Worm (Caenorhabditis elegans) whole organism, L4 larva: ENCODE data around the gene fbxb-2.

Experiments used
- D1046.2 ChIP-seq: fragments of 200-800 bp; sonication (Bioruptor generic); IDR thresholded peaks from 2 replicates; pipeline ENCODE4 v1.3.6; 2022; ENCODE audit warnings: missing genetic modification characterization, missing compliant biosample characterization
- F10B5.3 ChIP-seq: sonication (generic microtip); optimal IDR thresholded peaks from 2 replicates; lab custom pipeline; 2016; ENCODE audit warnings: mild to moderate bottlenecking, missing genetic modification characterization, missing compliant biosample characterization
- F26F4.8 ChIP-seq: fragments of 200-800 bp; sonication (Bioruptor generic); conservative IDR thresholded peaks from 2 replicates; pipeline ENCODE4 v1.3.6; 2022; ENCODE audit warnings: missing genetic modification characterization, missing compliant biosample characterization
- F49E8.2 ChIP-seq: sonication (generic microtip); optimal IDR thresholded peaks from 2 replicates; lab custom pipeline; 2016; ENCODE audit warnings: missing compliant biosample characterization, mild to moderate bottlenecking, missing genetic modification characterization, borderline replicate concordance
- R02D3.7 ChIP-seq: fragments of 150-350 bp; sonication (generic microtip); optimal IDR thresholded peaks from 3 replicates; lab custom pipeline; 2014; ENCODE audit warnings: missing biosample characterization, missing genetic modification characterization
- T20F7.1 ChIP-seq: fragments of 200-800 bp; sonication (Bioruptor generic); optimal IDR thresholded peaks from 2 replicates; lab custom pipeline; 2018; ENCODE audit warnings: mild to moderate bottlenecking, missing genetic modification characterization, missing compliant biosample characterization
- Y105C5A.15 ChIP-seq: fragments of 200-800 bp; sonication (Bioruptor generic); IDR thresholded peaks from 2 replicates; pipeline ENCODE4 v1.3.6; 2022; ENCODE audit warnings: missing genetic modification characterization, missing compliant biosample characterization
- aha-1 ChIP-seq: fragments of 150-350 bp; peaks from one replicate; lab custom pipeline; 2014; ENCODE audit warnings: missing biosample characterization, missing genetic modification characterization
- ama-1 ChIP-seq: fragments of 150-350 bp; optimal IDR thresholded peaks from 2 replicates; lab custom pipeline; 2014; ENCODE audit warnings: inconsistent platforms, mixed read lengths
- attf-4 ChIP-seq: sonication (generic microtip); optimal IDR thresholded peaks from 3 replicates; lab custom pipeline; 2017; ENCODE audit warnings: missing biosample characterization, missing genetic modification characterization
- ceh-20 ChIP-seq: fragments of 200-800 bp; sonication (Bioruptor generic); IDR thresholded peaks from 2 replicates; pipeline ENCODE4 v1.3.6; 2022; ENCODE audit warnings: missing genetic modification reagents, missing genetic modification characterization, missing compliant biosample characterization
- ceh-28 ChIP-seq: fragments of 150-350 bp; optimal IDR thresholded peaks from 2 replicates; lab custom pipeline; 2014; ENCODE audit warnings: missing biosample characterization, missing genetic modification reagents, missing genetic modification characterization
- ceh-32 ChIP-seq: sonication (generic microtip); optimal IDR thresholded peaks from 2 replicates; lab custom pipeline; 2016; ENCODE audit warnings: mild to moderate bottlenecking, missing genetic modification characterization, missing compliant biosample characterization; ENCODE audit not compliant: poor library complexity
- ceh-44 ChIP-seq: fragments of 200-800 bp; sonication (Bioruptor generic); IDR thresholded peaks from 2 replicates; pipeline ENCODE4 v1.3.6; 2022; ENCODE audit warnings: missing genetic modification reagents, missing genetic modification characterization, missing compliant biosample characterization
- ceh-62 ChIP-seq: sonication (generic microtip); optimal IDR thresholded peaks from 2 replicates; lab custom pipeline; 2017; ENCODE audit warnings: missing biosample characterization, missing genetic modification characterization
- cey-2 ChIP-seq: sonication (generic microtip); optimal IDR thresholded peaks from 3 replicates; lab custom pipeline; 2017; ENCODE audit warnings: missing genetic modification characterization, mild to moderate bottlenecking, missing compliant biosample characterization, antibody characterized with exemption, borderline replicate concordance; ENCODE audit not compliant: insufficient read depth
- dmd-8 ChIP-seq: fragments of 200-800 bp; sonication (Bioruptor generic); IDR thresholded peaks from 2 replicates; pipeline ENCODE4 v1.3.6; 2022; ENCODE audit warnings: missing genetic modification characterization, missing compliant biosample characterization
- dmd-9 ChIP-seq: fragments of 200-800 bp; sonication (Bioruptor generic); IDR thresholded peaks from 2 replicates; pipeline ENCODE4 v1.3.6; 2022; ENCODE audit warnings: missing genetic modification reagents, missing genetic modification characterization, missing compliant biosample characterization
- dpl-1 ChIP-seq: fragments of 150-350 bp; optimal IDR thresholded peaks from 2 replicates; lab custom pipeline; 2014; ENCODE audit warnings: missing biosample characterization, missing genetic modification reagents, missing genetic modification characterization
- duxl-1 ChIP-seq: sonication (generic microtip); optimal IDR thresholded peaks from 2 replicates; lab custom pipeline; 2016; ENCODE audit warnings: mild to moderate bottlenecking, missing genetic modification characterization, moderate library complexity, missing compliant biosample characterization; ENCODE audit not compliant: poor library complexity
- dve-1 ChIP-seq: sonication (generic microtip); optimal IDR thresholded peaks from 2 replicates; lab custom pipeline; 2017; ENCODE audit warnings: antibody characterized with exemption, mild to moderate bottlenecking, missing genetic modification characterization, missing compliant biosample characterization; ENCODE audit not compliant: insufficient read depth
- fos-1 ChIP-seq: fragments of 150-350 bp; optimal IDR thresholded peaks from 2 replicates; lab custom pipeline; 2014; ENCODE audit warnings: missing biosample characterization, missing genetic modification characterization
- gei-8 ChIP-seq: fragments of 200-800 bp; sonication (Bioruptor generic); optimal IDR thresholded peaks from 2 replicates; lab custom pipeline; 2018; ENCODE audit warnings: mild to moderate bottlenecking, missing genetic modification characterization, missing compliant biosample characterization
- hlh-30 ChIP-seq: sonication (generic microtip); optimal IDR thresholded peaks from 2 replicates; lab custom pipeline; 2017; ENCODE audit warnings: antibody characterized with exemption, mild to moderate bottlenecking, missing genetic modification characterization, missing compliant biosample characterization; ENCODE audit not compliant: insufficient read depth
- hmg-1.1 ChIP-seq: fragments of 200-800 bp; sonication (Bioruptor generic); IDR thresholded peaks from 2 replicates; pipeline ENCODE4 v1.3.6; 2022; ENCODE audit warnings: missing genetic modification reagents, missing genetic modification characterization, missing compliant biosample characterization
- lin-1 ChIP-seq: fragments of 200-800 bp; sonication (Bioruptor generic); IDR thresholded peaks from 2 replicates; pipeline ENCODE4 v1.3.6; 2022; ENCODE audit warnings: missing genetic modification reagents, missing genetic modification characterization, missing compliant biosample characterization
- lsy-2 ChIP-seq, 2 experiments: fragments of 150-350 bp in 1 of 2; sonication (generic microtip) in 1 of 2; optimal IDR thresholded peaks; 2 replicates each; lab custom pipeline; 2014 to 2017; ENCODE audit warnings: missing biosample characterization in 2 of 2, missing genetic modification characterization in 2 of 2
- mdl-1 ChIP-seq, 2 experiments: fragments of 150-350 bp in 1 of 2; sonication (generic microtip) in 1 of 2; optimal IDR thresholded peaks; 2 replicates each; lab custom pipeline; 2014 to 2017; ENCODE audit warnings: missing biosample characterization in 2 of 2, missing genetic modification characterization in 2 of 2
- mep-1 ChIP-seq: fragments of 150-350 bp; sonication (generic microtip); optimal IDR thresholded peaks from 3 replicates; lab custom pipeline; 2014; ENCODE audit warnings: missing biosample characterization, missing genetic modification characterization
- mxl-3 ChIP-seq: fragments of 200-800 bp; sonication (Bioruptor generic); optimal IDR thresholded peaks from 2 replicates; lab custom pipeline; 2018; ENCODE audit warnings: mild to moderate bottlenecking, missing genetic modification characterization, missing compliant biosample characterization
- nhr-237 ChIP-seq: sonication (generic microtip); optimal IDR thresholded peaks from 2 replicates; lab custom pipeline; 2017; ENCODE audit warnings: missing biosample characterization, missing genetic modification characterization
- nhr-48 ChIP-seq: sonication (generic microtip); optimal IDR thresholded peaks from 2 replicates; lab custom pipeline; 2016; ENCODE audit warnings: mild to moderate bottlenecking, missing genetic modification characterization, missing compliant biosample characterization
- sdz-12 ChIP-seq: fragments of 200-800 bp; sonication (Bioruptor generic); optimal IDR thresholded peaks from 2 replicates; lab custom pipeline; 2018; ENCODE audit warnings: mild to moderate bottlenecking, missing genetic modification characterization, missing compliant biosample characterization
- set-16 ChIP-seq: fragments of 200-800 bp; sonication (Bioruptor generic); IDR thresholded peaks from 2 replicates; pipeline ENCODE4 v1.3.6; 2022; ENCODE audit warnings: missing genetic modification reagents, missing genetic modification characterization, missing compliant biosample characterization
- skn-1 ChIP-seq: fragments of 150-350 bp; optimal IDR thresholded peaks from 2 replicates; lab custom pipeline; 2014; ENCODE audit warnings: missing biosample characterization, missing genetic modification characterization
- spr-1 ChIP-seq: sonication (generic microtip); optimal IDR thresholded peaks from 2 replicates; lab custom pipeline; 2016; ENCODE audit warnings: mild to moderate bottlenecking, missing genetic modification characterization, missing compliant biosample characterization
- tag-97 ChIP-seq: fragments of 200-800 bp; sonication (Bioruptor generic); IDR thresholded peaks from 2 replicates; pipeline ENCODE4 v1.3.6; 2022; ENCODE audit warnings: missing genetic modification characterization, missing compliant biosample characterization
- unc-62 ChIP-seq, 3 experiments: fragments of 150-350 bp in 1 of 3; sonication (generic microtip); optimal IDR thresholded peaks in 2 of 3; peaks in 1 of 3; 1 replicate in 1 of 3; 2 replicates in 2 of 3; lab custom pipeline; 2014 to 2017; ENCODE audit warnings: missing biosample characterization in 3 of 3, missing genetic modification characterization in 3 of 3, missing genetic modification reagents in 3 of 3, missing genotype in 1 of 3
- zag-1 ChIP-seq: fragments of 150-350 bp; optimal IDR thresholded peaks from 2 replicates; lab custom pipeline; 2014; ENCODE audit warnings: missing biosample characterization, missing genetic modification characterization
- zip-11 ChIP-seq: fragments of 200-800 bp; sonication (Bioruptor generic); IDR thresholded peaks from 2 replicates; pipeline ENCODE4 v1.3.6; 2022; ENCODE audit warnings: missing genetic modification characterization, missing compliant biosample characterization
- zip-2 ChIP-seq: fragments of 150-350 bp; optimal IDR thresholded peaks from 2 replicates; lab custom pipeline; 2014; ENCODE audit warnings: missing biosample characterization, missing genetic modification characterization
- ztf-11 ChIP-seq: fragments of 150-350 bp; optimal IDR thresholded peaks from 2 replicates; lab custom pipeline; 2014; ENCODE audit warnings: missing biosample characterization, missing genetic modification characterization

The fbxb-2 gene

DNA sequence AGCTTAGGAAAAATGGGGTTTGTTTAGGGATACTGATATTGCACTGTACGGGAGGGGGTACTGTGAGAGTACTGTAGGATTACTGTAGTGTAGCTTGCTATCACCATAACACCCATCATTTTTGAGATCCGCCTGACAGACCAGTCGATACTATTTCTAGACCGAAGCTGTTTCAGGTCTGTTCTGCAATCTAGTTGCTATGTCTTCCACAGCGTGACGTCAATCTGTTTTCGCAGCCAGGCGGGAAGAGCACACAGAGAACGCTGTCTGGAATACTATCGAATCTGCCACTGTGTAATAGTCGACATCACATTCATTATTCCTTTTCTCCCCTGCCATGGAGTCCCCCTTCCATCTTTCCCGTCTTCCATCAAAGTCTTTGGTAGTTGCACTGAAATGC lies 14.7 kb upstream of the fbxb-2 start, which contains the start of gene F21D9.11:
F21D9.11 (plus strand) TSS at position 301 of the 400 bp plus-strand sequence.
- TF ChIP-seq ama-1 (lab: Kevin White, UChicago), result no peak
- TF ChIP-seq zip-11 (GFP tag; lab: Robert Waterston, UW), result no peak
- no peak for TF ChIP-seq hmg-1.1 (GFP tag; lab: Robert Waterston, UW)
- no peak for TF ChIP-seq dpl-1 (GFP tag; lab: Kevin White, UChicago)
- TF ChIP-seq fos-1 (tag; lab: Kevin White, UChicago), result no peak
- TF ChIP-seq set-16 (GFP tag; lab: Robert Waterston, UW), result no peak
- no peak for TF ChIP-seq R02D3.7 (tag; lab: Kevin White, UChicago)
- no peak for TF ChIP-seq zag-1
- no peak for TF ChIP-seq D1046.2
- TF ChIP-seq gei-8 (GFP tag; lab: Kevin White, UChicago), result no peak
- no peak for TF ChIP-seq dmd-9
- no peak for TF ChIP-seq spr-1 (tag; lab: Kevin White, UChicago)
- TF ChIP-seq tag-97 (GFP tag; lab: Robert Waterston, UW), result no peak
- TF ChIP-seq ceh-32, result no peak
- TF ChIP-seq hlh-30, result no peak
- TF ChIP-seq T20F7.1, result no peak
- no peak for TF ChIP-seq nhr-48 (tag; lab: Kevin White, UChicago)
- TF ChIP-seq skn-1 (tag; lab: Kevin White, UChicago), result no peak

DNA sequence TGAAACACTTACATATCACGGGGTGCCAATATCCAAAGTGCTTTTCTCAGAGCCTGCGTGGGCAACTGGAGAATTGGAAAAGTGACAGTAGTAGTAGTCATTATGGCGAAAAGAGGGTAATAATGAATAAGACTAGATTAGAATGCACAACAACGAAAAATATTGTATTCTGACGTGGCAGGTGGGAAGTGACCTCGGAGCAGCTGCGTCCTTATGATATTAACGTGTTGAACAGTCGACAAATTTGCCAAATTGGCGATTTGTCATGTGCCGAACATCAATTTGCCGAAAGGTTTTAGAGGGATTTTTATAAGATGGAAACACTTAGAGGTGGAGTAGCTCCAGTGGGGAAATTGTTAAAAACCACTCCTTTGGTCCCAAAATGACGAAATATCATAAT lies 13.9 kb upstream of the fbxb-2 start, which contains the start of gene str-81:
str-81 (minus strand) TSS at position 101 of the 400 bp plus-strand sequence.
- no peak for TF ChIP-seq F26F4.8 (GFP tag; lab: Robert Waterston, UW)
- no peak for TF ChIP-seq ama-1 (lab: Kevin White, UChicago)
- no peak for TF ChIP-seq nhr-237
- no peak for TF ChIP-seq ceh-62 (tag; lab: Kevin White, UChicago)
- TF ChIP-seq ceh-20 (GFP tag; lab: Robert Waterston, UW), result no peak
- no peak for TF ChIP-seq lin-1 (GFP tag; lab: Robert Waterston, UW)
- no peak for TF ChIP-seq attf-4
- TF ChIP-seq dve-1 (tag; lab: Kevin White, UChicago), result no peak
- no peak for TF ChIP-seq unc-62 (GFP tag; optimal IDR thresholded peaks at IDR 0.05 in 1 of 2; lab: Kevin White, UChicago)
- no peak for TF ChIP-seq unc-62 (tag; optimal IDR thresholded peaks at IDR 0.05; lab: Kevin White, UChicago)
- TF ChIP-seq zag-1, result no peak
- TF ChIP-seq R02D3.7 (tag; lab: Kevin White, UChicago), result no peak
- no peak for TF ChIP-seq sdz-12 (GFP tag; lab: Kevin White, UChicago)
- TF ChIP-seq zip-2 (tag; lab: Kevin White, UChicago), result no peak
- TF ChIP-seq Y105C5A.15 (GFP tag; lab: Robert Waterston, UW), result no peak
- TF ChIP-seq dpl-1 (GFP tag; lab: Kevin White, UChicago), result no peak
- TF ChIP-seq dmd-8 (GFP tag; lab: Robert Waterston, UW), result no peak
- TF ChIP-seq spr-1 (tag; lab: Kevin White, UChicago), result no peak
- TF ChIP-seq lsy-2 (tag; optimal IDR thresholded peaks at IDR 0.05; lab: Kevin White, UChicago), result no peak
- TF ChIP-seq, all 104 proteins: peak for 0

DNA sequence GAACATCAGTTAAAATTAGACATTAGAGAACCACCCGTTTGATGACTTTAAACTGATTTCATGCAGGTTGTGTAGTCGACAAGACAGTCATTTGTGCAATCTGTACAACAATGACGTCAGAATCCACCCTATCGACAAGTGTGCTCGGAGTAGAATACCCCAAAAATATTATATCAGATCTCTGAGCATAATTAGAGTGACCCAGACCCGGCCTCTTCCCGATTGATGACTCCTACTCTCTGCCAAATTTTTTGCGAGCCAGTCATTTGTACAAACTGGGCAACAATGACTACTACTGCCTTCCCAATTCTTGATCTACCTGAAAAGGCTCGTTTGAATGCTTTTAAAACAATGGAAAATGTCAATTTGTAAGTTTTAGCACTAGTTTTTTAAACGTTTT lies 3.0 kb upstream of the fbxb-2 start, which contains the start of the genes fbxb-115 and fbxb-1:
fbxb-115 (minus strand) TSS at position 101 of the 400 bp plus-strand sequence.
fbxb-1 (plus strand) TSS at position 226 of the 400 bp plus-strand sequence.
- TF ChIP-seq mep-1 (tag; lab: Kevin White, UChicago), result no peak
- TF ChIP-seq ztf-11 (tag; lab: Kevin White, UChicago), result no peak
- no peak for TF ChIP-seq ceh-28 (tag; lab: Kevin White, UChicago)
- TF ChIP-seq ceh-44, result no peak
- TF ChIP-seq duxl-1 (tag; lab: Kevin White, UChicago), result no peak
- TF ChIP-seq F10B5.3 (tag; lab: Kevin White, UChicago), result no peak
- TF ChIP-seq skn-1 (tag; lab: Kevin White, UChicago), result no peak
- no peak for TF ChIP-seq mdl-1 (tag; optimal IDR thresholded peaks at IDR 0.05; lab: Kevin White, UChicago)
- no peak for TF ChIP-seq gei-8 (GFP tag; lab: Kevin White, UChicago)
- TF ChIP-seq aha-1 (tag; lab: Kevin White, UChicago), result no peak
- no peak for TF ChIP-seq mxl-3 (GFP tag; lab: Kevin White, UChicago)
- no peak for TF ChIP-seq F49E8.2 (tag; lab: Kevin White, UChicago)
- no peak for TF ChIP-seq cey-2
